Fruit fly (Drosophila melanogaster) whole organism, wandering third instar larva: ENCODE results near the gene CG3982.

ENCODE experiments used
- CG32264 ChIP-seq: fragments of 200-800 bp; sonication (Bioruptor generic); optimal IDR thresholded peaks from 2 replicates; lab custom pipeline; 2016; ENCODE audit warnings: missing biosample characterization, missing genetic modification characterization
- Dif ChIP-seq: fragments of 200-275, 200-300 bp; sonication (Bioruptor generic); optimal IDR thresholded peaks from 2 replicates; lab custom pipeline; 2018; ENCODE audit warnings: missing biosample characterization, missing genetic modification characterization; ENCODE audit not compliant: partially characterized antibody
- Mio ChIP-seq: sonication (Bioruptor generic); optimal IDR thresholded peaks from 2 replicates; lab custom pipeline; 2016; ENCODE audit warnings: missing biosample characterization, missing genetic modification characterization
- Myc ChIP-seq: fragments of >200 bp; optimal IDR thresholded peaks from 2 replicates; lab custom pipeline; 2017
- dmrt93B ChIP-seq: fragments of 200-800 bp; sonication (Bioruptor generic); optimal IDR thresholded peaks from 2 replicates; lab custom pipeline; 2018; ENCODE audit warnings: missing biosample characterization, mild to moderate bottlenecking, missing genetic modification characterization
- dsf ChIP-seq: sonication (Bioruptor generic); optimal IDR thresholded peaks from 2 replicates; lab custom pipeline; 2016; ENCODE audit warnings: missing biosample characterization, missing genetic modification characterization, borderline replicate concordance
- pan ChIP-seq: fragments of >200 bp; optimal IDR thresholded peaks from 2 replicates; lab custom pipeline; 2017
- psq ChIP-seq: fragments of 200-800 bp; sonication (Bioruptor generic); optimal IDR thresholded peaks from 3 replicates; lab custom pipeline; 2017; ENCODE audit warnings: missing biosample characterization, mild to moderate bottlenecking, missing genetic modification characterization, moderate library complexity
- tai ChIP-seq: sonication (Bioruptor generic); optimal IDR thresholded peaks from 2 replicates; lab custom pipeline; 2016; ENCODE audit warnings: missing biosample characterization, missing genetic modification characterization
- woc ChIP-seq: sonication (Bioruptor generic); optimal IDR thresholded peaks from 2 replicates; lab custom pipeline; 2016; ENCODE audit warnings: missing biosample characterization, mild to moderate bottlenecking, missing genetic modification characterization

dm6 chr3L:9432810-9433587 lies 15.8 kb upstream of the CG3982 start:
- TF ChIP-seq dsf (no peak), Mio (GFP tag; lab: Kevin White, UChicago) (no peak), pan (no peak), CG32264 (no peak), Myc (lab: Kevin White, UChicago) (no peak), dmrt93B (no peak), Dif (no peak), tai (GFP tag; lab: Kevin White, UChicago) (no peak), psq (no peak), woc (no peak)
